Fruit fly (Drosophila melanogaster): ENCODE data around the gene CG34276.

DNA sequence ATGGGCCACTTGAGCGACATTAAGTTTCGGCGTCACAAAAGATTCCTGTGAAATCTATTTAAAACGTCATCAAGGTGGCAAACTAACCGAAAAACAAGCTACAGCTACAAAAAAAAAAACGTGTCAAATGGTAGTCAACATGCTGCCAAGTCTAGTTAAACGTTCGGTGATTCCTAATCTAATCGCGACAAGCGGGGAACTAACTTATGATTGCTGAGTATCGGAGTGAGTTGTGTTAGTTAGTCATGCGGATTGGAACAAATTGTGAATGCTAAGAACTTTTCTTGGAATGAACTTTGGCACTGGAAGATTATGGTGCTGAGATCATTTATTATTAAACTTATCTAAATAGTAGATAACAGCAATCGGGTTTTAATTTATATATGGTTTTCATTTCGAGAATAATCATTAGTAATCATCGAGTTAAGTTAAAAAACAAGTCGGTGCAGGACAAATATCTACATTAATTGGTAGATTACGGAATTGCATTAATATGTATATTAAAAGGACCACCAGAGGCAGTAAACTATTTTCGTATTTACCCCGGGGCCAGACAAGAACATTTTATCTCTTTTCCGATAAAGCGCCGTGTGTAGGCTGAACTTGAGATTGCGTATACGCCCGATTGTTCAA is 34.1 kb upstream of the CG34276 start:
- TF ChIP-seq CTCF (optimal IDR thresholded peaks at IDR 0.05) (no peak), CG8478 (optimal IDR thresholded peaks at IDR 0.05) (no peak)
